Fruit fly (Drosophila melanogaster) whole organism, adult: ENCODE data around the gene CG34250.

Experiments
- CG11617 ChIP-seq: fragments of 200-800 bp; sonication (Bioruptor generic); optimal IDR thresholded peaks from 2 replicates; lab custom pipeline; 2017; ENCODE audit warnings: mild to moderate bottlenecking, missing biosample characterization, missing genetic modification reagents, missing genetic modification characterization
- CG12768 ChIP-seq: fragments of 200-800 bp; sonication (Bioruptor generic); optimal IDR thresholded peaks from 2 replicates; lab custom pipeline; 2017; ENCODE audit warnings: missing biosample characterization, missing genetic modification characterization, mild to moderate bottlenecking, moderate library complexity, missing genetic modification reagents
- CG14711 ChIP-seq: fragments of 200-800 bp; sonication (Bioruptor generic); optimal IDR thresholded peaks from 2 replicates; lab custom pipeline; 2018; ENCODE audit warnings: missing biosample characterization, mild to moderate bottlenecking, missing genetic modification characterization, moderate library complexity
- CG33017 ChIP-seq: fragments of 200-800 bp; sonication (Bioruptor generic); optimal IDR thresholded peaks from 2 replicates; lab custom pipeline; 2018; ENCODE audit warnings: missing biosample characterization, mild to moderate bottlenecking, missing genetic modification characterization, moderate library complexity
- CG7045 ChIP-seq: fragments of 200-800 bp; sonication (Bioruptor generic); optimal IDR thresholded peaks from 2 replicates; lab custom pipeline; 2017; ENCODE audit warnings: missing biosample characterization, mild to moderate bottlenecking, missing genetic modification characterization
- CG7101 ChIP-seq: fragments of 200-800 bp; sonication (Bioruptor generic); optimal IDR thresholded peaks from 2 replicates; lab custom pipeline; 2018; ENCODE audit warnings: missing biosample characterization, mild to moderate bottlenecking, missing genetic modification characterization, moderate library complexity
- Clk ChIP-seq: fragments of 200-800 bp; sonication (Bioruptor generic); optimal IDR thresholded peaks from 2 replicates; lab custom pipeline; 2017; ENCODE audit warnings: missing biosample characterization, missing genetic modification characterization
- Crg-1 ChIP-seq: fragments of 200-800 bp; sonication (Bioruptor generic); optimal IDR thresholded peaks from 2 replicates; lab custom pipeline; 2016; ENCODE audit warnings: missing biosample characterization, missing genetic modification characterization
- Hr96 ChIP-seq: fragments of 200-800 bp; sonication (Bioruptor generic); optimal IDR thresholded peaks from 2 replicates; lab custom pipeline; 2016; ENCODE audit warnings: missing biosample characterization, missing genetic modification characterization
- Mnt ChIP-seq: fragments of 200-800 bp; sonication (Bioruptor generic); optimal IDR thresholded peaks from 2 replicates; lab custom pipeline; 2016; ENCODE audit warnings: missing biosample characterization, mild to moderate bottlenecking, missing genetic modification characterization
- bab1 ChIP-seq: fragments of 200-800 bp; sonication (Bioruptor generic); optimal IDR thresholded peaks from 3 replicates; lab custom pipeline; 2019; ENCODE audit warnings: missing biosample characterization, mild to moderate bottlenecking, missing genetic modification characterization, moderate library complexity
- cnc ChIP-seq, 2 experiments: fragments of >200 bp; optimal IDR thresholded peaks; 2 replicates each; lab custom pipeline; 2017
- tj ChIP-seq: fragments of 200-800 bp; sonication (Bioruptor generic); optimal IDR thresholded peaks from 3 replicates; lab custom pipeline; 2017; ENCODE audit warnings: missing biosample characterization, mild to moderate bottlenecking, missing genetic modification characterization, moderate library complexity

DNA sequence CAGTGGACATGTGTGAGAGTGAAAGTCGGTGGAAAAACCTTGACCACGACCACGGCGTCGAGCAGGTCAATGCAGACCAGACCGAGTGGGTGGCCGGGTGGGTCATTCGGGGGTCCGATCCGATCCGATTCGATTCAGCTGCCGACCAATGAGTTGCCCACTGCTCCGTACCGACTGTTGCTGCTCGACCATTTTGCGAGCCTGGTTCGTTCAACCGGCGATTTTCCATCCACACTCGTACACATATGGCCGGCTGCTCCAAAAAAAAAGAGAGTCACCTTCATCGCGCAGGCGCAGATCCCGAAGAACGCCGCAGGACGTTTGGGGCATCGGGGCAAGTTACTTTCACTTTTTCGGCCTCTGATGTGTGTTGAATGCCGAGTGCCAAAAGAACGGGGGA, 31.5 kb upstream of the CG34250 start:
- TF ChIP-seq CG14711: no peak
- no peak for TF ChIP-seq CG7101
- TF ChIP-seq CG11617: no peak
- TF ChIP-seq Hr96 (GFP tag; lab: Kevin White, UChicago): no peak
- no peak for TF ChIP-seq CG12768 (GFP tag; lab: Kevin White, UChicago)
- no peak for TF ChIP-seq CG7045 (GFP tag; lab: Kevin White, UChicago)
- TF ChIP-seq tj (GFP tag; lab: Kevin White, UChicago): no peak
- no peak for TF ChIP-seq Crg-1 (GFP tag; lab: Kevin White, UChicago)
- TF ChIP-seq bab1 (GFP tag; lab: Kevin White, UChicago): no peak
- TF ChIP-seq cnc (optimal IDR thresholded peaks at IDR 0.05; lab: Kevin White, UChicago): no peak
- TF ChIP-seq Mnt: no peak
- TF ChIP-seq Clk (GFP tag; lab: Kevin White, UChicago): no peak
- TF ChIP-seq CG33017 (tag; lab: Kevin White, UChicago): no peak
